Worm (Caenorhabditis elegans): Measurements from ENCODE around the gene npr-16.
A peak's percentile ranks its signal among the peaks of the same experiment; 100 is the strongest.

npr-16 gene

ce11 chrX:3552948-3553347 lies 34.4 kb downstream of the npr-16 start (continued):
- TF ChIP-seq aha-1 (tag): peak; percentile 16
- TF ChIP-seq daf-16 (GFP tag; optimal IDR thresholded peaks at IDR 0.05): no peak
- peak; percentile 31 for TF ChIP-seq daf-16 (tag; optimal IDR thresholded peaks at IDR 0.05)

DNA sequence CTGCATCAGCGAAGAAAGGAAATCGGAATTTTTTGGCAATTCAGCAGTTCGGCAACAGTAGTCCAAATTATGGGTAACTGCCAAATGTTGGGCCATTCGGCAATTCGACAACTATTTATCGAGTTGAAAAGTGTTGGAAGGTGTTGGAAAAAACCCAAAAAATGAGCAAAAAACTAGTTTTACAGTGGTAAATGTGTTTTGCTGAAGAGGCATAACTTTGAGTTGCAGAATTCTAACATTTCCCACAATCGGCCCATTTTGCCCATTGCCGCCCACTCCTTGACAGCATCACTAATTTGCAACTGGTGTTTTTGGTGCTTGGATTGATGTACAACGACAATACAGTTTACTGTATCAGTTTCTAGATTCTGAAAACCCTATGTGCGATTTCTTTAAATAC lies 35.1 kb downstream of the npr-16 start:
- TF ChIP-seq ceh-62 (tag; optimal IDR thresholded peaks at IDR 0.05): no peak
- TF ChIP-seq Y105C5A.15 (GFP tag; IDR thresholded peaks at IDR 0.05): no peak
- no peak for TF ChIP-seq mdt-29 (GFP tag; IDR thresholded peaks at IDR 0.05)
- peak; percentile 85 for TF ChIP-seq aha-1 (tag)

ce11 chrX:3554117-3554516 lies 35.5 kb downstream of the npr-16 start:
- TF ChIP-seq Y48G9A.11 (GFP tag; IDR thresholded peaks at IDR 0.05) (no peak), lim-7 (GFP tag; IDR thresholded peaks at IDR 0.05) (no peak), ZK546.5 (tag; optimal IDR thresholded peaks at IDR 0.05) (no peak), set-16 (GFP tag; IDR thresholded peaks at IDR 0.05) (peak; percentile 64)

ce11 chrX:3555930-3556329 lies 37.3 kb downstream of the npr-16 start:
- no peak for TF ChIP-seq daf-16 (GFP tag; optimal IDR thresholded peaks at IDR 0.05)
- peak; percentile 37 for TF ChIP-seq daf-16 (tag; optimal IDR thresholded peaks at IDR 0.05)
- TF ChIP-seq Y5F2A.4 (GFP tag; optimal IDR thresholded peaks at IDR 0.05): no peak
- peak; percentile 7 for TF ChIP-seq nhr-77 (tag; optimal IDR thresholded peaks at IDR 0.05)
- peak; percentile 77 for TF ChIP-seq dmd-6 (GFP tag; IDR thresholded peaks at IDR 0.05)
- TF ChIP-seq ztf-11 (tag; optimal IDR thresholded peaks at IDR 0.05): no peak
- no peak for TF ChIP-seq mdl-1 (tag; optimal IDR thresholded peaks at IDR 0.05)
- no peak for TF ChIP-seq ctbp-1 (GFP tag; IDR thresholded peaks at IDR 0.05)
- no peak for TF ChIP-seq arid-1 (GFP tag; conservative IDR thresholded peaks at IDR 0.05)
- TF ChIP-seq hlh-11 (tag; optimal IDR thresholded peaks at IDR 0.05): peak; percentile 50
- TF ChIP-seq dve-1 (tag; optimal IDR thresholded peaks at IDR 0.05; ENCODE audit: insufficient read depth): peak; percentile 18
- no peak for TF ChIP-seq gei-8 (GFP tag; optimal IDR thresholded peaks at IDR 0.05)
- TF ChIP-seq jun-1 (tag; optimal IDR thresholded peaks at IDR 0.05): no peak
- TF ChIP-seq nhr-28 (tag; optimal IDR thresholded peaks at IDR 0.05): peak; percentile 68
- TF ChIP-seq fkh-10 (GFP tag; optimal IDR thresholded peaks at IDR 0.05): no peak
- TF ChIP-seq Y48G9A.11 (GFP tag; IDR thresholded peaks at IDR 0.05): no peak
- peak; percentile 83 for TF ChIP-seq pqm-1 (tag; optimal IDR thresholded peaks at IDR 0.05)

- TF ChIP-seq php-3 (GFP tag; IDR thresholded peaks at IDR 0.05) (no peak), tra-1 (GFP tag; IDR thresholded peaks at IDR 0.05) (peak; percentile 77; the same call in 1 of the 2 replicates), dmd-6 (GFP tag; IDR thresholded peaks at IDR 0.05) (peak; percentile 93)
Measured at ce11 chrX:3563903-3564302, 45.3 kb downstream of the npr-16 start, which contains the start of gene vit-4. Gene vit-4, minus strand, starts transcription at chrX:3563965.

DNA sequence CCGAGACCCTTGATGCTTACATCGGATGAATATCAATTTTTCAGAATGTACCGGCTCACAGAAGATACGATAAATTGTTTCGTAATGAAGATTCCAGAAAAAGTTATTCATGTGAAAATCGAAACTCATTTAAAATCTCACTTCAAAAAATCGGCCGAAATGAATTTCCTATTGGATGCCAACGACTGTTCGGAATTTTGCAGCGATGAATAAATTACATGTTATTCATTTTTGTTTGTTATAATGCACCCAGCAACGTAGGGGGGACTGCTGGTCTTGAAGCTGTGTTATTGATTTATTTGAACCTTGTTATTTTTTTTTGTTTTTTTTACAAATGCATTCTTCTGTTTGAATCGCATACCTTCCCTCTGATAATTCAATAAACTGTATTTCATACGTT lies 48.3 kb downstream of the npr-16 start:
- no peak for TF ChIP-seq ama-1 (optimal IDR thresholded peaks at IDR 0.05)
- TF ChIP-seq saeg-2 (GFP tag; IDR thresholded peaks at IDR 0.05): no peak
- no peak for TF ChIP-seq nhr-42 (GFP tag; IDR thresholded peaks at IDR 0.05)
- peak; percentile 77 for TF ChIP-seq zfp-3 (GFP tag; conservative IDR thresholded peaks at IDR 0.05)
- no peak for TF ChIP-seq nhr-48 (tag; optimal IDR thresholded peaks at IDR 0.05)

ce11 chrX:3572490-3572889 lies 53.9 kb downstream of the npr-16 start, which contains the start of gene vit-3:
Gene vit-3, minus strand, starts transcription at chrX:3572549.
- TF ChIP-seq D1046.2 (GFP tag; IDR thresholded peaks at IDR 0.05) (no peak), dmd-6 (GFP tag; IDR thresholded peaks at IDR 0.05) (peak; percentile 97), tra-1 (GFP tag; IDR thresholded peaks at IDR 0.05) (peak; percentile 96), T20F7.1 (GFP tag; optimal IDR thresholded peaks at IDR 0.05) (peak; percentile 0)

Measured in whole organism, L4 larva.